Worm (Caenorhabditis elegans) whole organism, dauer: ENCODE measurements around the gene srw-53.
"Not testable (repeated sequence)": the region's sequence is repeated elsewhere in the genome, so short reads cannot be mapped to it uniquely, and the experiment has no call there.

Source experiments
- unc-62 ChIP-seq: sonication (generic microtip); optimal IDR thresholded peaks from 2 replicates; lab custom pipeline; 2017; ENCODE audit warnings: missing biosample characterization, missing genetic modification reagents, missing genetic modification characterization

The srw-53 gene

ce11 chrV:15978232-15978764, 35.1 kb downstream of the srw-53 start, which contains the start of gene oac-20:
Gene oac-20, plus strand, starts transcription at chrV:15978714.
- TF ChIP-seq unc-62 (GFP tag; lab: Kevin White, UChicago): no peak

ce11 chrV:15982733-15983344, 39.6 kb downstream of the srw-53 start, which contains the start of the genes fbxa-99 and F36G9.13:
Gene fbxa-99, minus strand, starts transcription at chrV:15982854.
Gene F36G9.13, plus strand, starts transcription at chrV:15983294.
- TF ChIP-seq unc-62 (GFP tag; lab: Kevin White, UChicago): no peak

- TF ChIP-seq unc-62 (GFP tag; lab: Kevin White, UChicago): no peak
Measured at ce11 chrV:15988074-15988473, 44.8 kb downstream of the srw-53 start, which contains the start of gene F36G9.15. Gene F36G9.15, minus strand, starts transcription at chrV:15988174.

ce11 chrV:15991850-15992249, 48.6 kb downstream of the srw-53 start, which contains the start of gene C06C6.7:
Gene C06C6.7, plus strand, starts transcription at chrV:15992150.
- not testable (repeated sequence) for TF ChIP-seq unc-62 (GFP tag; lab: Kevin White, UChicago)
